Fruit fly (Drosophila melanogaster): ENCODE data around the gene CG15628.

The CG15628 gene

dm6 chr2L:4810697-4811490 lies 10.7 kb upstream of the CG15628 start (continued):
- TF ChIP-seq pb (GFP tag; optimal IDR thresholded peaks at IDR 0.05) (peak; percentile 2), Max (GFP tag; optimal IDR thresholded peaks at IDR 0.05) (peak; percentile 76), Ssrp (tag; optimal IDR thresholded peaks at IDR 0.05) (peak; percentile 67), Sox102F (GFP tag; optimal IDR thresholded peaks at IDR 0.05) (peak; percentile 59), vnd (GFP tag; IDR thresholded peaks at IDR 0.05; ENCODE audit: partially characterized antibody) (no peak), Ravus (GFP tag; IDR thresholded peaks at IDR 0.05) (no peak), mam (GFP tag; optimal IDR thresholded peaks at IDR 0.05) (no peak), Lim3 (GFP tag; IDR thresholded peaks at IDR 0.05) (no peak), zf30C (GFP tag; optimal IDR thresholded peaks at IDR 0.05) (no peak), Nf-YC (tag; optimal IDR thresholded peaks at IDR 0.05) (no peak), wdn (GFP tag; IDR thresholded peaks at IDR 0.05) (no peak), inv (GFP tag; IDR thresholded peaks at IDR 0.05; ENCODE audit: partially characterized antibody) (no peak), CG13624 (GFP tag; optimal IDR thresholded peaks at IDR 0.05) (no peak), run (tag; optimal IDR thresholded peaks at IDR 0.05) (no peak), Hmx (GFP tag; optimal IDR thresholded peaks at IDR 0.05) (peak; percentile 53), CG12104 (GFP tag; optimal IDR thresholded peaks at IDR 0.05) (peak; percentile 62), NC2α (GFP tag; optimal IDR thresholded peaks at IDR 0.05) (no peak), gcm2 (GFP tag; optimal IDR thresholded peaks at IDR 0.05) (no peak), CG7786 (GFP tag; optimal IDR thresholded peaks at IDR 0.05) (peak; percentile 27), ftz-f1 (GFP tag; optimal IDR thresholded peaks at IDR 0.05) (no peak), fd96Cb (tag; optimal IDR thresholded peaks at IDR 0.05) (peak; percentile 59), twi (tag; optimal IDR thresholded peaks at IDR 0.05) (peak; percentile 46), CG34422 (GFP tag; IDR thresholded peaks at IDR 0.05) (no peak), CG10321 (GFP tag; IDR thresholded peaks at IDR 0.05) (no peak), CG18476 (GFP tag; optimal IDR thresholded peaks at IDR 0.05) (peak; percentile 60), CG4730 (GFP tag; IDR thresholded peaks at IDR 0.05) (no peak), vvl (GFP tag; IDR thresholded peaks at IDR 0.05) (peak; percentile 67), CG11560 (tag; IDR thresholded peaks at IDR 0.05) (no peak), CG7556 (GFP tag; optimal IDR thresholded peaks at IDR 0.05) (peak; percentile 92), stwl (tag; optimal IDR thresholded peaks at IDR 0.05) (no peak), esg (GFP tag; conservative IDR thresholded peaks at IDR 0.05) (0 out of 2 replicates have a peak, but pooled peaks have one; percentile 11), aop (GFP tag; IDR thresholded peaks at IDR 0.05) (no peak), CG10543 (GFP tag; optimal IDR thresholded peaks at IDR 0.05) (peak; percentile 53), dati (GFP tag; IDR thresholded peaks at IDR 0.05) (no peak), hb (GFP tag; IDR thresholded peaks at IDR 0.05; ENCODE audit: partially characterized antibody) (no peak), CG17568 (GFP tag; optimal IDR thresholded peaks at IDR 0.05) (no peak), Fer2 (tag; optimal IDR thresholded peaks at IDR 0.05) (peak; percentile 47), CG12942 (GFP tag; optimal IDR thresholded peaks at IDR 0.05) (peak; percentile 40), CG14667 (GFP tag; IDR thresholded peaks at IDR 0.05) (no peak), HLH54F (GFP tag; optimal IDR thresholded peaks at IDR 0.05) (peak; percentile 56), CG13894 (tag; optimal IDR thresholded peaks at IDR 0.05) (no peak), kay (GFP tag; optimal IDR thresholded peaks at IDR 0.05) (no peak), Dad (GFP tag; optimal IDR thresholded peaks at IDR 0.05) (peak; percentile 9), CG18599 (GFP tag; optimal IDR thresholded peaks at IDR 0.05) (peak; percentile 72), CG17361 (GFP tag; IDR thresholded peaks at IDR 0.05) (peak; percentile 89), CG2120 (GFP tag; optimal IDR thresholded peaks at IDR 0.05) (peak; percentile 82), Drgx (GFP tag; IDR thresholded peaks at IDR 0.05) (no peak), CG31441 (GFP tag; IDR thresholded peaks at IDR 0.05) (peak; percentile 66), chinmo (GFP tag; IDR thresholded peaks at IDR 0.05; ENCODE audit: partially characterized antibody) (no peak), nerfin-2 (GFP tag; IDR thresholded peaks at IDR 0.05; ENCODE audit: partially characterized antibody) (no peak)
